Fruit fly (Drosophila melanogaster) whole organism, adult: Measurements from ENCODE around the gene CG13082.

ENCODE experiments used
- CG11617 ChIP-seq: fragments of 200-800 bp; sonication (Bioruptor generic); optimal IDR thresholded peaks from 2 replicates; lab custom pipeline; 2017; ENCODE audit warnings: mild to moderate bottlenecking, missing biosample characterization, missing genetic modification reagents, missing genetic modification characterization
- CG14711 ChIP-seq: fragments of 200-800 bp; sonication (Bioruptor generic); optimal IDR thresholded peaks from 2 replicates; lab custom pipeline; 2018; ENCODE audit warnings: missing biosample characterization, mild to moderate bottlenecking, missing genetic modification characterization, moderate library complexity
- CG33017 ChIP-seq: fragments of 200-800 bp; sonication (Bioruptor generic); optimal IDR thresholded peaks from 2 replicates; lab custom pipeline; 2018; ENCODE audit warnings: missing biosample characterization, mild to moderate bottlenecking, missing genetic modification characterization, moderate library complexity
- CG7101 ChIP-seq: fragments of 200-800 bp; sonication (Bioruptor generic); optimal IDR thresholded peaks from 2 replicates; lab custom pipeline; 2018; ENCODE audit warnings: missing biosample characterization, mild to moderate bottlenecking, missing genetic modification characterization, moderate library complexity
- Crg-1 ChIP-seq: fragments of 200-800 bp; sonication (Bioruptor generic); optimal IDR thresholded peaks from 2 replicates; lab custom pipeline; 2016; ENCODE audit warnings: missing biosample characterization, missing genetic modification characterization
- Hr96 ChIP-seq: fragments of 200-800 bp; sonication (Bioruptor generic); optimal IDR thresholded peaks from 2 replicates; lab custom pipeline; 2016; ENCODE audit warnings: missing biosample characterization, missing genetic modification characterization
- ovo ChIP-seq: fragments of 200-800 bp; sonication (Bioruptor generic); optimal IDR thresholded peaks from 2 replicates; lab custom pipeline; 2016; ENCODE audit warnings: missing biosample characterization, missing genetic modification characterization
- pad ChIP-seq: fragments of 200-800 bp; sonication (Bioruptor generic); optimal IDR thresholded peaks from 3 replicates; lab custom pipeline; 2017; ENCODE audit warnings: missing biosample characterization, missing genetic modification characterization, mild to moderate bottlenecking, moderate library complexity, missing genetic modification reagents
- toe ChIP-seq: fragments of 200-800 bp; sonication (Bioruptor generic); optimal IDR thresholded peaks from 2 replicates; lab custom pipeline; 2016; ENCODE audit warnings: missing biosample characterization, missing genetic modification characterization

DNA sequence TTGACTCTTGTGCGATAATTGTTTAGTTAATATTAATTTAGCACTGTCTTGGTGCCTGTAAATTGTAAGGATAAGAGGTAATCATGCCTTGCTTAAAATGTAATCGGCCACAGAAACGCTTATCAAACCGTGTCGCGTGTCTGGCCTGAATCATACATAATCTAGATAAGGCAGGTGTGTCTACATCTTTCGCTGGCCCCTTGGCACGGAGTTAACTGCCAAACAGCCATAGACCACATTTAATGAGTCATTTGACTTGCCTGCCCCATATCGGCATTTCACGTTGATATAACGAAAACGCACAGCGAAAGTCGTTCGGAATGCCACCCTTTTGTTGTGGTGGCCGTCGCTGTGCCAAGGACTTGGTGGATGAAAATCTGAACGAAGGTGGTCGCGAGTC, 3.0 kb upstream of the CG13082 start, which contains the start of gene CG31697:
- no peak for TF ChIP-seq Hr96
- no peak for TF ChIP-seq CG14711 (tag; lab: Kevin White, UChicago)
- no peak for TF ChIP-seq CG33017 (tag; lab: Kevin White, UChicago)
- TF ChIP-seq CG7101 (tag; lab: Kevin White, UChicago) = no peak
- TF ChIP-seq pad (GFP tag; lab: Kevin White, UChicago) = no peak
- TF ChIP-seq ovo (GFP tag; lab: Kevin White, UChicago) = no peak
- TF ChIP-seq toe (GFP tag; lab: Kevin White, UChicago) = no peak
- TF ChIP-seq CG11617 = no peak
- TF ChIP-seq Crg-1 (GFP tag; lab: Kevin White, UChicago) = no peak
